Fruit fly (Drosophila melanogaster): ENCODE data around the gene Elp4.

The Elp4 gene

DNA sequence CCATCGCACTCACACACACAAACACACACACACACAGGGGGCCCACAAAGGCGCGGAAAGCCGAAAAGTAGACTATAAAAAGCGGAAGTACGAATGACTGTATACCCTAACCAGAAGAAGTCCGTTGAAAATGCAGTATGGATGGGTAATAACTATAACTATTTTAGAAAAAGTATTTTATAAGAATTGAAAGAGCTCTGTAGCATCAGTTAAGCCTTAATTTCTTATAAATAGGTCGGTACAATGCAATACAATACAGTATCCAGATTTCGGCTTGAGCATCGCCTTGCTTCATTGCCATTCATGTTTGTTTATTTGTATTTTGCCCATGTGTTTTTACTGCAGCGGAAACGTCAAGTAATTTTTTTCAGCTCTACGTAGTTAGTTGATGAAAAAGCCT lies 45.6 kb downstream of the Elp4 start:
- TF ChIP-seq Crg-1 (GFP tag; optimal IDR thresholded peaks at IDR 0.05) = no peak
- no peak for TF ChIP-seq CG7045 (GFP tag; optimal IDR thresholded peaks at IDR 0.05)
- TF ChIP-seq Mnt (GFP tag; optimal IDR thresholded peaks at IDR 0.05) = no peak
- no peak for TF ChIP-seq ovo (GFP tag; optimal IDR thresholded peaks at IDR 0.05)
- TF ChIP-seq CG11617 (GFP tag; optimal IDR thresholded peaks at IDR 0.05) = no peak
- TF ChIP-seq Clk (GFP tag; optimal IDR thresholded peaks at IDR 0.05) = no peak
- no peak for TF ChIP-seq cnc (optimal IDR thresholded peaks at IDR 0.05)
- TF ChIP-seq CG14711 (tag; optimal IDR thresholded peaks at IDR 0.05) = no peak
- no peak for TF ChIP-seq CG7101 (tag; optimal IDR thresholded peaks at IDR 0.05)
- TF ChIP-seq Hr96 (GFP tag; optimal IDR thresholded peaks at IDR 0.05) = no peak
- TF ChIP-seq toe (GFP tag; optimal IDR thresholded peaks at IDR 0.05) = no peak
- no peak for TF ChIP-seq cic (GFP tag; optimal IDR thresholded peaks at IDR 0.05)
- no peak for TF ChIP-seq CG1620 (GFP tag; optimal IDR thresholded peaks at IDR 0.05)
- no peak for TF ChIP-seq bab1 (GFP tag; optimal IDR thresholded peaks at IDR 0.05)
- no peak for TF ChIP-seq pad (GFP tag; optimal IDR thresholded peaks at IDR 0.05)
- TF ChIP-seq CG33017 (tag; optimal IDR thresholded peaks at IDR 0.05) = no peak
- no peak for TF ChIP-seq CG5204 (GFP tag; optimal IDR thresholded peaks at IDR 0.05)
- TF ChIP-seq CG12768 (GFP tag; optimal IDR thresholded peaks at IDR 0.05) = no peak
- TF ChIP-seq tj (GFP tag; optimal IDR thresholded peaks at IDR 0.05) = no peak
- TF ChIP-seq kay (GFP tag; ENCODE audit: borderline replicate concordance) = no peak
